Fruit fly (Drosophila melanogaster) whole organism: ENCODE measurements around the gene CG13841.

ENCODE experiments used
- Dll ChIP-seq: fragments of >200 bp; optimal IDR thresholded peaks from 2 replicates; lab custom pipeline; 2017
- psq ChIP-seq: fragments of >200 bp; optimal IDR thresholded peaks from 2 replicates; lab custom pipeline; 2017

DNA sequence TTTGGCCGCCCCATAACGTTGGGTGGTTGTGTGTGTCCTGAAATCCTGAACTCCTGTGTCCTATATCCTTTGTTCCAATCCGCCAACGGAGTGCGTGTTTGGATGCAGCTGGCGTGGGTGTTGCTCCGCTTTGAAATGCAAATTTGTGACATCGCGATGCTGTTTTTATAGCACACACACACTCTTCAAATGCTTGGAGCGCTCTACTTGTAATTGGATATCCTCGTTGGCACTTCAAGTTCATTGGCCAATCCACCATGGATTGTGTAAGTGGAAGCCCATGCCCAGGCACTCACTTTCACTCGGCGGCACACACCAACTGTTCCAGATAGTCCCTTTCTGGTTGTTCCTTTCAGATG is 48.6 kb upstream of the CG13841 start, which contains the start of gene CG13840:
- TF ChIP-seq psq (lab: Kevin White, UChicago) (no peak), Dll (lab: Kevin White, UChicago) (no peak)
